Worm (Caenorhabditis elegans) whole organism, midembryonic: ENCODE data around the gene gex-4.

Experiments
- T22C8.4 ChIP-seq: fragments of 200-800 bp; sonication (Bioruptor generic); IDR thresholded peaks from 2 replicates; pipeline ENCODE4 v1.3.6; 2022; ENCODE audit warnings: missing genetic modification characterization, missing compliant biosample characterization
- flt-1 ChIP-seq: fragments of 200-800 bp; sonication (Bioruptor generic); IDR thresholded peaks from 2 replicates; pipeline ENCODE4 v1.3.6; 2022; ENCODE audit warnings: missing genetic modification characterization, missing compliant biosample characterization
- klf-2 ChIP-seq: fragments of 200-800 bp; sonication (Bioruptor generic); conservative IDR thresholded peaks from 2 replicates; pipeline ENCODE4 v1.3.6; 2022; ENCODE audit warnings: missing genetic modification reagents, missing genetic modification characterization, missing compliant biosample characterization
- med-1 ChIP-seq: sonication (generic microtip); optimal IDR thresholded peaks from 2 replicates; lab custom pipeline; 2017; ENCODE audit warnings: missing genetic modification characterization, mild to moderate bottlenecking, missing compliant biosample characterization, antibody characterized with exemption, missing genetic modification reagents; ENCODE audit not compliant: insufficient read depth
- tab-1 ChIP-seq: fragments of 200-800 bp; sonication (Bioruptor generic); IDR thresholded peaks from 2 replicates; pipeline ENCODE4 v1.3.6; 2022; ENCODE audit warnings: missing genetic modification characterization, missing compliant biosample characterization
- ztf-29 ChIP-seq: fragments of 200-800 bp; sonication (Bioruptor generic); IDR thresholded peaks from 2 replicates; pipeline ENCODE4 v1.3.6; 2022; ENCODE audit warnings: missing genetic modification reagents, missing genetic modification characterization, missing compliant biosample characterization

DNA sequence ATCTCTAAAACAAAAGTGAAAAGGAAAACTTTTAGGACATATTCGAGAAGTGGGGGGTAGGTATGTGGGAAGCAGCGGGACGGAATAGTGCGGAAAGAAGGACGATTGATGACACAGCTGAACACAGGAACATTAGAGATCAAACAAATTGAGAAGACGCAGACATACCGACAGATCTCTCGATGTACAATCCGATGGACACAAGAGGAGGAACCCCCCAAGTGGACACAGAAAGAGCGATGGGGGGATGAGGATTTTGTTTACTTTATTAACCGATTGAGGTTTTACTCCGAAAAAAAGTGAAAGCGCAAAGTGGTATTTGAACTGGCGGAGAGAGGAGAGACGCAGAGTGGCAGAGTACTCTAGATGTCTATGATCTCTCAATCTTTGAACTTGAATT is 40.3 kb downstream of the gex-4 start:
- no peak for TF ChIP-seq klf-2 (GFP tag; lab: Robert Waterston, UW)
- no peak for TF ChIP-seq T22C8.4
- 0 out of 2 replicates have a peak, but pooled peaks have one; percentile 24 for TF ChIP-seq flt-1 (GFP tag; lab: Robert Waterston, UW)
- TF ChIP-seq tab-1 (GFP tag; lab: Robert Waterston, UW), result no peak
- no peak for TF ChIP-seq ztf-29 (GFP tag; lab: Robert Waterston, UW)
- no peak for TF ChIP-seq med-1 (GFP tag; lab: Kevin White, UChicago)
